Worm (Caenorhabditis elegans) whole organism, young adult: ENCODE measurements around the gene sgca-1.

Experiments
- C17E4.6 ChIP-seq: fragments of 200-800 bp; sonication (Bioruptor generic); IDR thresholded peaks from 2 replicates; pipeline ENCODE4 v1.3.6; 2022; ENCODE audit warnings: missing genetic modification reagents, missing genetic modification characterization, missing compliant biosample characterization
- ZK185.1 ChIP-seq: sonication (generic microtip); optimal IDR thresholded peaks from 2 replicates; lab custom pipeline; 2016; ENCODE audit warnings: mild to moderate bottlenecking, missing genetic modification characterization, missing compliant biosample characterization; ENCODE audit not compliant: poor library complexity, severe bottlenecking
- ama-1 ChIP-seq, 3 experiments: fragments of 150-350 bp in 1 of 3; sonication (generic microtip) in 2 of 3; optimal IDR thresholded peaks; 2 replicates each; lab custom pipeline; 2014 to 2018; ENCODE audit warnings: missing biosample characterization in 2 of 3, missing genetic modification characterization in 2 of 3, missing genetic modification reagents in 2 of 3
- ceh-91 ChIP-seq: fragments of 200-800 bp; sonication (Bioruptor generic); IDR thresholded peaks from 2 replicates; pipeline ENCODE4 v1.3.6; 2022; ENCODE audit warnings: missing genetic modification reagents, missing genetic modification characterization, missing compliant biosample characterization
- efl-1 ChIP-seq: fragments of 150-350 bp; optimal IDR thresholded peaks from 2 replicates; lab custom pipeline; 2014; ENCODE audit warnings: missing biosample characterization, missing genetic modification reagents, missing genetic modification characterization
- lin-40 ChIP-seq: sonication (generic microtip); optimal IDR thresholded peaks from 2 replicates; lab custom pipeline; 2016; ENCODE audit warnings: missing genetic modification characterization, mild to moderate bottlenecking, missing compliant biosample characterization, missing genotype, missing genetic modification reagents
- lsy-27 ChIP-seq: sonication (generic microtip); optimal IDR thresholded peaks from 2 replicates; lab custom pipeline; 2017; ENCODE audit warnings: missing genetic modification characterization, mild to moderate bottlenecking, missing compliant biosample characterization, antibody characterized with exemption, missing genotype, borderline replicate concordance; ENCODE audit not compliant: insufficient read depth
- mcd-1 ChIP-seq: fragments of 200-800 bp; sonication (Bioruptor generic); IDR thresholded peaks from 2 replicates; pipeline ENCODE4 v1.3.6; 2022; ENCODE audit warnings: missing genetic modification reagents, missing genetic modification characterization, missing compliant biosample characterization
- nhr-90 ChIP-seq: sonication (generic microtip); optimal IDR thresholded peaks from 2 replicates; lab custom pipeline; 2016; ENCODE audit warnings: missing genotype, mild to moderate bottlenecking, missing genetic modification characterization, missing compliant biosample characterization

DNA sequence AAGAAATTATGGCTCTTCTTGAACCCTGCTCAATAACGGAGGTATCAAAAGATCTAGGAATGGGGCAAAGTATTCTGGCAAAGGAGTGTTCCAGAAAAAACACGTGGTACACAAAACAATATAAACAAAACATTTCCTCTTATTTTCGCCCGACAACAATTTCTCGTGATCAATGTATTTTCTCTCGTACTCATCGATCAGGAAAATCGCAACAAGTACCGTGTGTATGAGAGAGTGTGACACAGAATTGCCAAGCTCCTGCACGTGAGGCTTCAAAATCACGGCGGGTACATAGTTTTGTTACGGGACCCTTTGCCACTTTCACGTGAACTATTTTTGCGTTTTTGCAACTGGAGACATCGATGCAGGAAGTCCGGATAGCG, 48.4 kb downstream of the sgca-1 start:
- no peak for TF ChIP-seq C17E4.6
- TF ChIP-seq lin-40 (tag; lab: Kevin White, UChicago): no peak
- TF ChIP-seq efl-1 (GFP tag; lab: Kevin White, UChicago): no peak
- TF ChIP-seq lsy-27 (tag; lab: Kevin White, UChicago): no peak
- no peak for TF ChIP-seq ZK185.1 (tag; lab: Kevin White, UChicago)
- no peak for TF ChIP-seq ama-1 (optimal IDR thresholded peaks at IDR 0.05; lab: Kevin White, UChicago)
- no peak for TF ChIP-seq ama-1 (GFP tag; optimal IDR thresholded peaks at IDR 0.05; lab: Kevin White, UChicago)
- TF ChIP-seq mcd-1 (GFP tag; lab: Robert Waterston, UW): no peak
- no peak for TF ChIP-seq nhr-90 (tag; lab: Kevin White, UChicago)
- TF ChIP-seq ceh-91 (GFP tag; lab: Robert Waterston, UW): no peak
